Worm (Caenorhabditis elegans): ENCODE results near the gene pah-1.

- no peak for TF ChIP-seq pha-4 (GFP tag; IDR thresholded peaks at IDR 0.05)
- no peak for TF ChIP-seq pha-4 (tag; optimal IDR thresholded peaks at IDR 0.05)
- no peak for TF ChIP-seq dve-1 (tag; optimal IDR thresholded peaks at IDR 0.05; ENCODE audit: insufficient read depth)
- TF ChIP-seq lin-13 (GFP tag; optimal IDR thresholded peaks at IDR 0.05), result no peak
- TF ChIP-seq unc-39 (tag; optimal IDR thresholded peaks at IDR 0.05), result no peak
- no peak for TF ChIP-seq nhr-76 (tag; optimal IDR thresholded peaks at IDR 0.05)
- no peak for TF ChIP-seq dmd-9 (GFP tag; IDR thresholded peaks at IDR 0.05)
- TF ChIP-seq T26A8.4 (GFP tag; IDR thresholded peaks at IDR 0.05), result no peak
- TF ChIP-seq snpc-4 (tag; optimal IDR thresholded peaks at IDR 0.05), result no peak
- no peak for TF ChIP-seq zag-1 (tag; optimal IDR thresholded peaks at IDR 0.05)
- no peak for TF ChIP-seq Y105C5A.15 (GFP tag; IDR thresholded peaks at IDR 0.05)
- no peak for TF ChIP-seq jun-1 (tag; optimal IDR thresholded peaks at IDR 0.05)
- no peak for TF ChIP-seq ama-1 (optimal IDR thresholded peaks at IDR 0.05)
- TF ChIP-seq ces-1 (GFP tag; optimal IDR thresholded peaks at IDR 0.05), result no peak
Measured at ce11 chrII:8806921-8807320, 40.1 kb upstream of the pah-1 start, which contains the start of gene pho-13.
